Fruit fly (Drosophila melanogaster) whole organism, prepupa: ENCODE measurements around the gene NFAT.

ENCODE experiments used
- Blimp-1 ChIP-seq: fragments of 200-800 bp; sonication (Bioruptor generic); optimal IDR thresholded peaks from 3 replicates; lab custom pipeline; 2017; ENCODE audit warnings: missing biosample characterization, missing genetic modification characterization, mild to moderate bottlenecking, moderate library complexity, missing genetic modification reagents
- CG11762 ChIP-seq: fragments of 200-800 bp; sonication (Bioruptor generic); optimal IDR thresholded peaks from 3 replicates; lab custom pipeline; 2016; ENCODE audit warnings: missing biosample characterization, missing genetic modification characterization; ENCODE audit not compliant: insufficient read depth
- CG31627 ChIP-seq: fragments of 200-800 bp; sonication (Bioruptor generic); optimal IDR thresholded peaks from 3 replicates; lab custom pipeline; 2016; ENCODE audit warnings: missing biosample characterization, missing genetic modification characterization
- CG34406 ChIP-seq: fragments of 200-800 bp; sonication (Bioruptor generic); optimal IDR thresholded peaks from 3 replicates; lab custom pipeline; 2016; ENCODE audit warnings: missing biosample characterization, missing genetic modification characterization
- CG6808 ChIP-seq: fragments of 200-800 bp; sonication (Bioruptor generic); optimal IDR thresholded peaks from 3 replicates; lab custom pipeline; 2017; ENCODE audit warnings: missing biosample characterization, missing genetic modification characterization, mild to moderate bottlenecking, moderate library complexity, missing genetic modification reagents
- CG6854 ChIP-seq: fragments of 200-800 bp; sonication (Bioruptor generic); optimal IDR thresholded peaks from 2 replicates; lab custom pipeline; 2017; ENCODE audit warnings: missing biosample characterization, mild to moderate bottlenecking, missing genetic modification characterization
- CG7368 ChIP-seq: fragments of 200-800 bp; sonication (Bioruptor generic); optimal IDR thresholded peaks from 3 replicates; lab custom pipeline; 2016; ENCODE audit warnings: missing biosample characterization, missing genetic modification characterization
- Gug ChIP-seq: fragments of 200-800 bp; sonication (Bioruptor generic); IDR thresholded peaks from 2 replicates; pipeline ENCODE4 v1.3.6; 2022; ENCODE audit warnings: missing biosample characterization, missing genetic modification characterization
- Sox15 ChIP-seq: fragments of 200-800 bp; sonication (Bioruptor generic); optimal IDR thresholded peaks from 3 replicates; lab custom pipeline; 2016; ENCODE audit warnings: missing biosample characterization, missing genetic modification characterization
- achi ChIP-seq: fragments of 200-800 bp; sonication (Bioruptor generic); optimal IDR thresholded peaks from 3 replicates; lab custom pipeline; 2016; ENCODE audit warnings: missing biosample characterization, missing genetic modification characterization
- fd85E ChIP-seq: fragments of 200-800 bp; sonication (Bioruptor generic); optimal IDR thresholded peaks from 3 replicates; lab custom pipeline; 2016; ENCODE audit warnings: missing biosample characterization, missing genetic modification characterization
- topi ChIP-seq: fragments of 200-800 bp; sonication (Bioruptor generic); optimal IDR thresholded peaks from 3 replicates; lab custom pipeline; 2016; ENCODE audit warnings: missing biosample characterization, missing genetic modification characterization
- vri ChIP-seq: fragments of 200-800 bp; sonication (Bioruptor generic); optimal IDR thresholded peaks from 3 replicates; lab custom pipeline; 2016; ENCODE audit warnings: missing biosample characterization, mild to moderate bottlenecking, missing genetic modification characterization

DNA sequence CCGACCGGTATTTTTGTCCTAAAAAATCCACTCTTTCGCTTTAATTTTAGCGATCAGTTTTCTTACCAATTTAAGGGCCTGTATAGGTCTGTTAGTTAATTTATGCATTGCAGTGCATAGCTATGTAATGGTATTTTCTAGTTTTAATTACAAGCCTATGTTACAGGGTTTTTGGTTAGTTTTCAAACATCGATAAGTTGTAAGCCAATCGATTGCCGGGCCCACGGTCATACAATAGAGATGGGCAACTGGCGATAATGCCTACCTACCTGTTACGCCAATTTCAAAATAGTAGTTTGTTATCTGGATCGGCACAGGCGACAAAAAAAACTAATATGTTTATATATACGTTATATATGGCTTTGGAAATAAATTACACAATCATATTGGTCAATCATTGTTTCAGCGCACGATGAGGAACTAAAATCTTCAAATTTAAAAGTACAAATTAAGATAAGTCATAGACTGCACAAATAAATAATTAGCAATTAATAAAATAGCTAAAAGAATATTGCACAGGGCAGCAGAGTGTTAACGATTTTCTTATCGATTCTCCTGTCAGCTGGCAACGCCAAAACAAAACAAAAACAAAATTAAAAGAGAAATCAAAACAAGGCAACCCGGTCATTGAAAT, 8.0 kb upstream of the NFAT start, which contains the start of the genes tth and Tango2:
- peak; percentile 51 for TF ChIP-seq CG6808 (GFP tag; lab: Kevin White, UChicago)
- TF ChIP-seq CG6854 (GFP tag; lab: Kevin White, UChicago), result no peak
- TF ChIP-seq fd85E, result peak; percentile 22
- TF ChIP-seq Blimp-1, result peak; percentile 43
- peak; percentile 70 for TF ChIP-seq CG34406 (GFP tag; lab: Kevin White, UChicago)
- peak; percentile 91 for TF ChIP-seq CG31627
- peak; percentile 76 for TF ChIP-seq Sox15 (GFP tag; lab: Kevin White, UChicago)
- TF ChIP-seq Gug (GFP tag; lab: Robert Waterston, UW), result peak; percentile 86
- peak; percentile 89 for TF ChIP-seq topi (GFP tag; lab: Kevin White, UChicago)
- TF ChIP-seq CG7368 (GFP tag; lab: Kevin White, UChicago), result peak; percentile 41
- TF ChIP-seq CG11762 (GFP tag; lab: Kevin White, UChicago), result peak; percentile 56
- TF ChIP-seq achi (GFP tag; lab: Kevin White, UChicago), result peak; percentile 85
- TF ChIP-seq vri (GFP tag; lab: Kevin White, UChicago), result no peak
